Fruit fly (Drosophila melanogaster) whole organism, adult: ENCODE data around the gene CG14151.

Experiments used
- CG11617 ChIP-seq: fragments of 200-800 bp; sonication (Bioruptor generic); optimal IDR thresholded peaks from 2 replicates; lab custom pipeline; 2017; ENCODE audit warnings: mild to moderate bottlenecking, missing biosample characterization, missing genetic modification reagents, missing genetic modification characterization
- CG12768 ChIP-seq: fragments of 200-800 bp; sonication (Bioruptor generic); optimal IDR thresholded peaks from 2 replicates; lab custom pipeline; 2017; ENCODE audit warnings: missing biosample characterization, missing genetic modification characterization, mild to moderate bottlenecking, moderate library complexity, missing genetic modification reagents
- CG14711 ChIP-seq: fragments of 200-800 bp; sonication (Bioruptor generic); optimal IDR thresholded peaks from 2 replicates; lab custom pipeline; 2018; ENCODE audit warnings: missing biosample characterization, mild to moderate bottlenecking, missing genetic modification characterization, moderate library complexity
- CG1620 ChIP-seq: fragments of 200-800 bp; sonication (Bioruptor generic); optimal IDR thresholded peaks from 2 replicates; lab custom pipeline; 2016; ENCODE audit warnings: missing biosample characterization, missing genetic modification characterization
- CG33017 ChIP-seq: fragments of 200-800 bp; sonication (Bioruptor generic); optimal IDR thresholded peaks from 2 replicates; lab custom pipeline; 2018; ENCODE audit warnings: missing biosample characterization, mild to moderate bottlenecking, missing genetic modification characterization, moderate library complexity
- CG5204 ChIP-seq: fragments of 200-800 bp; sonication (Bioruptor generic); optimal IDR thresholded peaks from 2 replicates; lab custom pipeline; 2016; ENCODE audit warnings: missing biosample characterization, missing genetic modification characterization
- CG7045 ChIP-seq: fragments of 200-800 bp; sonication (Bioruptor generic); optimal IDR thresholded peaks from 2 replicates; lab custom pipeline; 2017; ENCODE audit warnings: missing biosample characterization, mild to moderate bottlenecking, missing genetic modification characterization
- CG7101 ChIP-seq: fragments of 200-800 bp; sonication (Bioruptor generic); optimal IDR thresholded peaks from 2 replicates; lab custom pipeline; 2018; ENCODE audit warnings: missing biosample characterization, mild to moderate bottlenecking, missing genetic modification characterization, moderate library complexity
- Clk ChIP-seq: fragments of 200-800 bp; sonication (Bioruptor generic); optimal IDR thresholded peaks from 2 replicates; lab custom pipeline; 2017; ENCODE audit warnings: missing biosample characterization, missing genetic modification characterization
- Crg-1 ChIP-seq: fragments of 200-800 bp; sonication (Bioruptor generic); optimal IDR thresholded peaks from 2 replicates; lab custom pipeline; 2016; ENCODE audit warnings: missing biosample characterization, missing genetic modification characterization
- Hr96 ChIP-seq: fragments of 200-800 bp; sonication (Bioruptor generic); optimal IDR thresholded peaks from 2 replicates; lab custom pipeline; 2016; ENCODE audit warnings: missing biosample characterization, missing genetic modification characterization
- Mnt ChIP-seq: fragments of 200-800 bp; sonication (Bioruptor generic); optimal IDR thresholded peaks from 2 replicates; lab custom pipeline; 2016; ENCODE audit warnings: missing biosample characterization, mild to moderate bottlenecking, missing genetic modification characterization
- bab1 ChIP-seq: fragments of 200-800 bp; sonication (Bioruptor generic); optimal IDR thresholded peaks from 3 replicates; lab custom pipeline; 2019; ENCODE audit warnings: missing biosample characterization, mild to moderate bottlenecking, missing genetic modification characterization, moderate library complexity
- cic ChIP-seq: fragments of 200-800 bp; sonication (Bioruptor generic); optimal IDR thresholded peaks from 2 replicates; lab custom pipeline; 2017; ENCODE audit warnings: missing biosample characterization, mild to moderate bottlenecking, missing genetic modification characterization, moderate library complexity
- cnc ChIP-seq, 2 experiments: fragments of >200 bp; optimal IDR thresholded peaks; 2 replicates each; lab custom pipeline; 2017
- kay ChIP-seq: fragments of 200-800 bp; sonication (Bioruptor generic); peaks from one replicate; lab custom pipeline; 2016; ENCODE audit warnings: missing biosample characterization, missing genetic modification characterization, borderline replicate concordance
- ovo ChIP-seq: fragments of 200-800 bp; sonication (Bioruptor generic); optimal IDR thresholded peaks from 2 replicates; lab custom pipeline; 2016; ENCODE audit warnings: missing biosample characterization, missing genetic modification characterization
- pad ChIP-seq: fragments of 200-800 bp; sonication (Bioruptor generic); optimal IDR thresholded peaks from 3 replicates; lab custom pipeline; 2017; ENCODE audit warnings: missing biosample characterization, missing genetic modification characterization, mild to moderate bottlenecking, moderate library complexity, missing genetic modification reagents
- tj ChIP-seq: fragments of 200-800 bp; sonication (Bioruptor generic); optimal IDR thresholded peaks from 3 replicates; lab custom pipeline; 2017; ENCODE audit warnings: missing biosample characterization, mild to moderate bottlenecking, missing genetic modification characterization, moderate library complexity
- toe ChIP-seq: fragments of 200-800 bp; sonication (Bioruptor generic); optimal IDR thresholded peaks from 2 replicates; lab custom pipeline; 2016; ENCODE audit warnings: missing biosample characterization, missing genetic modification characterization

The CG14151 gene

DNA sequence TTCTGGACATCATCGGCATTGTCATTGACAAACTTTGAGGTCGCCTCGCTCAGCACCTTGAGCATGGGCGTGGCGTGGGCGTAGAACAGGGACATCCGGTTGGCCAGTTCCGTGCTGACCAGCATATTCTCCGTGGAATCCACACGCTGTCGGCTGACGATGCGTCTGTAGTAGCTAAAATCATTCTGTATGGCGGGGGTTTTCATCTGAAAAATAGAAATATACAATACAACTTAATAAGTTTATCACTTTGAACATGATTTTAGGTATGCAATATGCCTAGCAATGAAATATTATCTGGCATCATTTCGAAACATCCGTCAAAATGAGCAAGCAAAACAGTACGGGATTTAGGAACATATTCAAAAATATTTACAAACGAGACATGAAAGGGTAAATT lies 13.3 kb upstream of the CG14151 start, which contains the start of gene CG14154:
CG14154 (plus strand) TSS at position 301 of the 400 bp plus-strand sequence.
- TF ChIP-seq Hr96: no peak
- no peak for TF ChIP-seq cnc (optimal IDR thresholded peaks at IDR 0.05; lab: Kevin White, UChicago)
- TF ChIP-seq Mnt (GFP tag; lab: Kevin White, UChicago): no peak
- no peak for TF ChIP-seq cic (GFP tag; lab: Kevin White, UChicago)
- no peak for TF ChIP-seq ovo
- no peak for TF ChIP-seq CG12768
- TF ChIP-seq pad (GFP tag; lab: Kevin White, UChicago): no peak
- no peak for TF ChIP-seq CG7101 (tag; lab: Kevin White, UChicago)
- TF ChIP-seq CG5204 (GFP tag; lab: Kevin White, UChicago): no peak
- TF ChIP-seq kay (GFP tag; lab: Kevin White, UChicago): no peak
- no peak for TF ChIP-seq tj (GFP tag; lab: Kevin White, UChicago)
- TF ChIP-seq CG1620 (GFP tag; lab: Kevin White, UChicago): no peak
- no peak for TF ChIP-seq toe (GFP tag; lab: Kevin White, UChicago)
- TF ChIP-seq CG7045: no peak
- TF ChIP-seq CG33017: no peak

dm6 chr3L:10639440-10639839 lies 11.2 kb upstream of the CG14151 start, which contains the start of gene CG18628:
CG18628 (plus strand) TSS chr3L:10639740.
- TF ChIP-seq CG7045 (no peak), CG1620 (GFP tag; lab: Kevin White, UChicago) (no peak), kay (GFP tag; lab: Kevin White, UChicago) (no peak), ovo (no peak), cic (GFP tag; lab: Kevin White, UChicago) (no peak), Hr96 (no peak), Clk (GFP tag; lab: Kevin White, UChicago) (no peak), toe (GFP tag; lab: Kevin White, UChicago) (no peak), CG14711 (tag; lab: Kevin White, UChicago) (no peak), bab1 (GFP tag; lab: Kevin White, UChicago) (no peak), CG7101 (tag; lab: Kevin White, UChicago) (no peak), CG33017 (no peak)

- TF ChIP-seq CG1620 (GFP tag; lab: Kevin White, UChicago) (peak; percentile 81), CG7045 (peak; percentile 97), ovo (peak; percentile 96), cic (GFP tag; lab: Kevin White, UChicago) (peak; percentile 81), CG7101 (tag; lab: Kevin White, UChicago) (peak; percentile 98), kay (GFP tag; lab: Kevin White, UChicago) (peak; percentile 39), cnc (optimal IDR thresholded peaks at IDR 0.05; lab: Kevin White, UChicago) (no peak), Clk (GFP tag; lab: Kevin White, UChicago) (peak; percentile 84), CG14711 (tag; lab: Kevin White, UChicago) (peak; percentile 93), tj (GFP tag; lab: Kevin White, UChicago) (peak; percentile 80), bab1 (GFP tag; lab: Kevin White, UChicago) (peak; percentile 91), CG12768 (peak; percentile 95), pad (GFP tag; lab: Kevin White, UChicago) (peak; percentile 90), Mnt (GFP tag; lab: Kevin White, UChicago) (peak; percentile 77), CG11617 (peak; percentile 95), Hr96 (no peak), CG5204 (GFP tag; lab: Kevin White, UChicago) (no peak), Crg-1 (GFP tag; lab: Kevin White, UChicago) (peak; percentile 91), toe (GFP tag; lab: Kevin White, UChicago) (peak; percentile 89), CG33017 (peak; percentile 97)
Observed at dm6 chr3L:10637819-10638218, 9.5 kb upstream of the CG14151 start, which contains the start of gene Cnep1r2. Cnep1r2 (plus strand) TSS chr3L:10638146.

dm6 chr3L:10630885-10631359 lies 2.6 kb upstream of the CG14151 start, which contains the start of the genes CG42535, CG34001 and hay:
CG42535 (minus strand) TSS chr3L:10630935.
CG34001 (plus strand) TSS chr3L:10631079.
hay (plus strand) TSS chr3L:10631079.
- TF ChIP-seq cic (GFP tag; lab: Kevin White, UChicago): no peak
- peak; percentile 4 for TF ChIP-seq CG14711 (tag; lab: Kevin White, UChicago)
- TF ChIP-seq CG11617: no peak
- TF ChIP-seq Clk (GFP tag; lab: Kevin White, UChicago): no peak
- peak; percentile 1 for TF ChIP-seq Hr96
- TF ChIP-seq tj (GFP tag; lab: Kevin White, UChicago): no peak
- no peak for TF ChIP-seq Crg-1 (GFP tag; lab: Kevin White, UChicago)
- TF ChIP-seq CG7045: no peak
- TF ChIP-seq ovo: no peak
- no peak for TF ChIP-seq CG33017
- TF ChIP-seq toe (GFP tag; lab: Kevin White, UChicago): no peak
- TF ChIP-seq cnc (optimal IDR thresholded peaks at IDR 0.05; lab: Kevin White, UChicago): no peak
- no peak for TF ChIP-seq CG1620 (GFP tag; lab: Kevin White, UChicago)
- TF ChIP-seq Mnt (GFP tag; lab: Kevin White, UChicago): no peak
- no peak for TF ChIP-seq CG12768
- peak; percentile 24 for TF ChIP-seq bab1 (GFP tag; lab: Kevin White, UChicago)
- no peak for TF ChIP-seq CG5204 (GFP tag; lab: Kevin White, UChicago)
- TF ChIP-seq pad (GFP tag; lab: Kevin White, UChicago): peak; percentile 16
- peak; percentile 11 for TF ChIP-seq CG7101 (tag; lab: Kevin White, UChicago)
- TF ChIP-seq kay (GFP tag; lab: Kevin White, UChicago): no peak

DNA sequence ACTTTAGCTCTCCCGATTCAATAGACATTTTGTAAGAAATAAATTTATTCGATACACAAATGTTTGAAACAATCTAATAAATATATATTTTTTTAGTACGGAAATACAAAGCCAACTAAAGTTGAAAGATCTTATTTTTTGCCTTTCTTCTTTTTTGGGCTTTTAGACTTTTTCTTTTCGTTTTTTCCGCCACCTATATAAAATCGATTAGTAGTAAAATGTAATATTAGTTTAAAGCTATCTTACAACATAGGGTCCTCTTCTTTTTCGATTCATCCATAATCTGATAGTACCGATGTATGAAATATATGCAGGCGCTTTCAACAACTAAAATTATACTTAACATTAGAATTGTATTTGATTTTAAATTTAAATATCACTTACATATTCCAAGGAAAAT lies 1.7 kb upstream of the CG14151 start, which contains the start of gene CG42536:
CG42536 (minus strand) TSS at position 101 of the 400 bp plus-strand sequence.
- TF ChIP-seq CG33017 (no peak), kay (GFP tag; lab: Kevin White, UChicago) (peak; percentile 16)

dm6 chr3L:10626199-10626598 lies 2.1 kb downstream of the CG14151 start, which contains the start of gene CG34238:
CG34238 (plus strand) TSS chr3L:10626499.
- no peak for TF ChIP-seq CG7045
- TF ChIP-seq Crg-1 (GFP tag; lab: Kevin White, UChicago): no peak
- no peak for TF ChIP-seq pad (GFP tag; lab: Kevin White, UChicago)
- no peak for TF ChIP-seq tj (GFP tag; lab: Kevin White, UChicago)
- TF ChIP-seq kay (GFP tag; lab: Kevin White, UChicago): no peak
